Fruit fly (Drosophila melanogaster) whole organism, embryonic: ENCODE data around the gene pall.

ENCODE experiments used
- CG10321 ChIP-seq: fragments of 200-800 bp; sonication (Bioruptor generic); IDR thresholded peaks from 2 replicates; pipeline ENCODE4 v1.3.6; 2022; ENCODE audit warnings: missing biosample characterization, missing genetic modification characterization
- CG10431 ChIP-seq: fragments of 200-800 bp; sonication (Bioruptor generic); optimal IDR thresholded peaks from 3 replicates; lab custom pipeline; 2018; ENCODE audit warnings: missing biosample characterization, mild to moderate bottlenecking, missing genetic modification characterization
- CG12071 ChIP-seq: fragments of 200-800 bp; sonication (Bioruptor generic); optimal IDR thresholded peaks from 3 replicates; lab custom pipeline; 2018; ENCODE audit warnings: missing biosample characterization, mild to moderate bottlenecking, missing genetic modification characterization
- CG13296 ChIP-seq: fragments of 200-800 bp; sonication (Bioruptor generic); optimal IDR thresholded peaks from 3 replicates; lab custom pipeline; 2018; ENCODE audit warnings: missing biosample characterization, mild to moderate bottlenecking, missing genetic modification characterization
- CG15514 ChIP-seq: fragments of 200-800 bp; sonication (Bioruptor generic); optimal IDR thresholded peaks from 3 replicates; lab custom pipeline; 2017; ENCODE audit warnings: missing biosample characterization, missing genetic modification characterization, mild to moderate bottlenecking, moderate library complexity, missing genetic modification reagents
- CG15696 ChIP-seq: fragments of 200-800 bp; sonication (Bioruptor generic); optimal IDR thresholded peaks from 2 replicates; lab custom pipeline; 2019; ENCODE audit warnings: missing biosample characterization, mild to moderate bottlenecking, missing genetic modification characterization, moderate library complexity
- CG1602 ChIP-seq: fragments of 200-800 bp; sonication (Bioruptor generic); optimal IDR thresholded peaks from 3 replicates; lab custom pipeline; 2016; ENCODE audit warnings: missing biosample characterization, missing genetic modification characterization
- CG18262 ChIP-seq: fragments of 200-800 bp; optimal IDR thresholded peaks from 3 replicates; lab custom pipeline; 2019; ENCODE audit warnings: missing biosample characterization, mild to moderate bottlenecking, missing genetic modification characterization, moderate library complexity
- CG30403 ChIP-seq: fragments of 200-800 bp; sonication (Bioruptor generic); optimal IDR thresholded peaks from 3 replicates; lab custom pipeline; 2016; ENCODE audit warnings: missing biosample characterization, missing genetic modification characterization
- CG31224 ChIP-seq: fragments of 200-800 bp; sonication (Bioruptor generic); IDR thresholded peaks from 2 replicates; pipeline ENCODE4 v1.3.6; 2022; ENCODE audit warnings: missing biosample characterization, missing genetic modification characterization
- CG32772 ChIP-seq: fragments of 200-800 bp; sonication (Bioruptor generic); IDR thresholded peaks from 2 replicates; pipeline ENCODE4 v1.3.6; 2022; ENCODE audit warnings: missing biosample characterization, missing genetic modification characterization
- CG6791 ChIP-seq: fragments of 200-800 bp; sonication (Bioruptor generic); IDR thresholded peaks from 3 replicates; pipeline ENCODE4 v1.3.6; 2022; ENCODE audit warnings: missing biosample characterization, missing genetic modification characterization; ENCODE audit not compliant: partially characterized antibody
- CG7928 ChIP-seq: fragments of 200-800 bp; sonication (Bioruptor generic); optimal IDR thresholded peaks from 2 replicates; lab custom pipeline; 2017; ENCODE audit warnings: missing biosample characterization, mild to moderate bottlenecking, missing genetic modification characterization
- CG8089 ChIP-seq: fragments of 200-800 bp; sonication (Bioruptor generic); optimal IDR thresholded peaks from 3 replicates; lab custom pipeline; 2016; ENCODE audit warnings: missing biosample characterization, missing genetic modification characterization
- CG9876 ChIP-seq: fragments of 200-800 bp; sonication (Bioruptor generic); optimal IDR thresholded peaks from 2 replicates; lab custom pipeline; 2016; ENCODE audit warnings: missing biosample characterization, missing genetic modification characterization
- D19A ChIP-seq: fragments of 200-800 bp; optimal IDR thresholded peaks from 3 replicates; lab custom pipeline; 2019; ENCODE audit warnings: missing biosample characterization, mild to moderate bottlenecking, missing genetic modification characterization, moderate library complexity
- Dad ChIP-seq: fragments of 200-800 bp; sonication (Bioruptor generic); optimal IDR thresholded peaks from 3 replicates; lab custom pipeline; 2016; ENCODE audit warnings: missing biosample characterization, missing genetic modification characterization
- Doc3 ChIP-seq: fragments of 200-800 bp; sonication (Bioruptor generic); IDR thresholded peaks from 3 replicates; pipeline ENCODE4 v1.3.6; 2022; ENCODE audit warnings: missing biosample characterization, missing genetic modification characterization; ENCODE audit not compliant: partially characterized antibody
- GATAe ChIP-seq: fragments of 200-800 bp; sonication (Bioruptor generic); conservative IDR thresholded peaks from 2 replicates; pipeline ENCODE4 v1.3.6; 2022; ENCODE audit warnings: missing biosample characterization, missing genetic modification characterization
- Gug ChIP-seq: fragments of 200-800 bp; sonication (Bioruptor generic); IDR thresholded peaks from 4 replicates; pipeline ENCODE4 v1.3.6; 2022; ENCODE audit warnings: missing biosample characterization, missing genetic modification characterization
- Jarid2 ChIP-seq: fragments of 200-800 bp; sonication (Bioruptor generic); optimal IDR thresholded peaks from 3 replicates; lab custom pipeline; 2017; ENCODE audit warnings: mild to moderate bottlenecking, missing biosample characterization, missing genetic modification reagents, missing genetic modification characterization
- NC2β ChIP-seq: fragments of 200-800 bp; sonication (Bioruptor generic); optimal IDR thresholded peaks from 2 replicates; lab custom pipeline; 2016; ENCODE audit warnings: missing biosample characterization, missing genetic modification characterization
- Nf-YC ChIP-seq: fragments of 200-800 bp; optimal IDR thresholded peaks from 3 replicates; lab custom pipeline; 2019; ENCODE audit warnings: missing biosample characterization, mild to moderate bottlenecking, missing genetic modification characterization, moderate library complexity
- NfI ChIP-seq: fragments of 200-800 bp; sonication (Bioruptor generic); optimal IDR thresholded peaks from 3 replicates; lab custom pipeline; 2018; ENCODE audit warnings: missing biosample characterization, mild to moderate bottlenecking, missing genetic modification characterization, moderate library complexity
- Six4 ChIP-seq: fragments of 200-800 bp; sonication (Bioruptor generic); optimal IDR thresholded peaks from 2 replicates; lab custom pipeline; 2016; ENCODE audit warnings: missing biosample characterization, missing genetic modification characterization
- Stat92E ChIP-seq, 3 experiments: fragments of >200 bp in 2 of 3; fragments of 200-800 bp in 1 of 3; sonication (Bioruptor generic) in 1 of 3; optimal IDR thresholded peaks; 2 replicates each; lab custom pipeline; 2017 to 2019; ENCODE audit warnings: missing biosample characterization in 3 of 3, missing genetic modification characterization in 3 of 3, mild to moderate bottlenecking in 1 of 3, moderate library complexity in 1 of 3
- TFAM ChIP-seq: fragments of 200-800 bp; sonication (Bioruptor generic); optimal IDR thresholded peaks from 2 replicates; lab custom pipeline; 2017; ENCODE audit warnings: missing biosample characterization, missing genetic modification characterization, inconsistent platforms
- amos ChIP-seq: fragments of 200-800 bp; sonication (Bioruptor generic); IDR thresholded peaks from 2 replicates; pipeline ENCODE4 v1.3.6; 2022; ENCODE audit warnings: missing biosample characterization, missing genetic modification characterization; ENCODE audit not compliant: partially characterized antibody
- bigmax ChIP-seq: fragments of 200-800 bp; sonication (Bioruptor generic); optimal IDR thresholded peaks from 2 replicates; lab custom pipeline; 2018; ENCODE audit warnings: missing biosample characterization, mild to moderate bottlenecking, missing genetic modification characterization
- bowl ChIP-seq: fragments of 200-800 bp; sonication (Bioruptor generic); IDR thresholded peaks from 2 replicates; pipeline ENCODE4 v1.3.6; 2022; ENCODE audit warnings: missing biosample characterization, missing genetic modification characterization
- bsh ChIP-seq, 2 experiments: fragments of 200-800 bp; sonication (Bioruptor generic); optimal IDR thresholded peaks; 2 replicates each; lab custom pipeline; 2017 to 2018; ENCODE audit warnings: mild to moderate bottlenecking in 2 of 2, missing biosample characterization in 2 of 2, missing genetic modification characterization in 2 of 2, moderate library complexity in 1 of 2
- cad ChIP-seq: fragments of >200 bp; optimal IDR thresholded peaks from 2 replicates; lab custom pipeline; 2017; ENCODE audit warnings: missing biosample characterization, missing genetic modification characterization
- crp ChIP-seq, 2 experiments: fragments of 200-800 bp; sonication (Bioruptor generic); optimal IDR thresholded peaks; 2 replicates in 1 of 2; 3 replicates in 1 of 2; lab custom pipeline; 2017; ENCODE audit warnings: missing biosample characterization in 2 of 2, missing genetic modification characterization in 2 of 2, mild to moderate bottlenecking in 1 of 2, moderate library complexity in 1 of 2
- danr ChIP-seq: fragments of 200-800 bp; sonication (Bioruptor generic); IDR thresholded peaks from 2 replicates; pipeline ENCODE4 v1.3.6; 2022; ENCODE audit warnings: missing biosample characterization, missing genetic modification characterization
- ems ChIP-seq: fragments of 200-800 bp; sonication (Bioruptor generic); optimal IDR thresholded peaks from 3 replicates; lab custom pipeline; 2016; ENCODE audit warnings: missing biosample characterization, missing genetic modification characterization
- ewg ChIP-seq: fragments of 200-800 bp; sonication (Bioruptor generic); optimal IDR thresholded peaks from 3 replicates; lab custom pipeline; 2017; ENCODE audit warnings: mild to moderate bottlenecking, missing biosample characterization, missing genetic modification reagents, missing genetic modification characterization
- eyg ChIP-seq: fragments of 200-800 bp; sonication (Bioruptor generic); optimal IDR thresholded peaks from 3 replicates; lab custom pipeline; 2016; ENCODE audit warnings: missing biosample characterization, missing genetic modification characterization
- fd3F ChIP-seq: fragments of 200-800 bp; sonication (Bioruptor generic); optimal IDR thresholded peaks from 2 replicates; lab custom pipeline; 2018; ENCODE audit warnings: missing biosample characterization, mild to moderate bottlenecking, missing genetic modification characterization, moderate library complexity
- fru ChIP-seq: fragments of >200 bp; optimal IDR thresholded peaks from 2 replicates; lab custom pipeline; 2017
- gro ChIP-seq: fragments of 200-800 bp; sonication (Bioruptor generic); optimal IDR thresholded peaks from 2 replicates; lab custom pipeline; 2016; ENCODE audit warnings: missing biosample characterization, missing genetic modification characterization
- lola ChIP-seq, 3 experiments: fragments of >200 bp in 2 of 3; fragments of 200-800 bp in 1 of 3; sonication (Bioruptor generic) in 1 of 3; optimal IDR thresholded peaks; 2 replicates each; lab custom pipeline; 2017 to 2019; ENCODE audit warnings: missing biosample characterization in 3 of 3, missing genetic modification characterization in 3 of 3, mild to moderate bottlenecking in 1 of 3, moderate library complexity in 1 of 3
- nom ChIP-seq: fragments of 200-800 bp; sonication (Bioruptor generic); optimal IDR thresholded peaks from 2 replicates; lab custom pipeline; 2017; ENCODE audit warnings: missing biosample characterization, missing genetic modification characterization, mild to moderate bottlenecking, moderate library complexity, missing genetic modification reagents
- oc ChIP-seq: fragments of 200-800 bp; sonication (Bioruptor generic); optimal IDR thresholded peaks from 2 replicates; lab custom pipeline; 2018; ENCODE audit warnings: missing biosample characterization, mild to moderate bottlenecking, missing genetic modification characterization, moderate library complexity
- pho ChIP-seq: fragments of 200-800 bp; sonication (Bioruptor generic); optimal IDR thresholded peaks from 2 replicates; lab custom pipeline; 2016; ENCODE audit warnings: missing biosample characterization, missing genetic modification characterization
- row ChIP-seq: fragments of 200-800 bp; sonication (Bioruptor generic); IDR thresholded peaks from 3 replicates; pipeline ENCODE4 v1.3.6; 2022; ENCODE audit warnings: missing biosample characterization, missing genetic modification characterization
- schlank ChIP-seq: fragments of 200-800 bp; sonication (Bioruptor generic); optimal IDR thresholded peaks from 2 replicates; lab custom pipeline; 2018; ENCODE audit warnings: missing biosample characterization, mild to moderate bottlenecking, missing genetic modification characterization
- so ChIP-seq: fragments of 200-800 bp; sonication (Bioruptor generic); IDR thresholded peaks from 3 replicates; pipeline ENCODE4 v1.3.6; 2022; ENCODE audit warnings: missing biosample characterization, missing genetic modification characterization
- tap ChIP-seq: fragments of 200-800 bp; optimal IDR thresholded peaks from 3 replicates; lab custom pipeline; 2019; ENCODE audit warnings: missing biosample characterization, mild to moderate bottlenecking, missing genetic modification characterization, moderate library complexity
- trem ChIP-seq: fragments of 200-800 bp; optimal IDR thresholded peaks from 3 replicates; lab custom pipeline; 2019; ENCODE audit warnings: missing biosample characterization, mild to moderate bottlenecking, missing genetic modification characterization, moderate library complexity

The pall gene

DNA sequence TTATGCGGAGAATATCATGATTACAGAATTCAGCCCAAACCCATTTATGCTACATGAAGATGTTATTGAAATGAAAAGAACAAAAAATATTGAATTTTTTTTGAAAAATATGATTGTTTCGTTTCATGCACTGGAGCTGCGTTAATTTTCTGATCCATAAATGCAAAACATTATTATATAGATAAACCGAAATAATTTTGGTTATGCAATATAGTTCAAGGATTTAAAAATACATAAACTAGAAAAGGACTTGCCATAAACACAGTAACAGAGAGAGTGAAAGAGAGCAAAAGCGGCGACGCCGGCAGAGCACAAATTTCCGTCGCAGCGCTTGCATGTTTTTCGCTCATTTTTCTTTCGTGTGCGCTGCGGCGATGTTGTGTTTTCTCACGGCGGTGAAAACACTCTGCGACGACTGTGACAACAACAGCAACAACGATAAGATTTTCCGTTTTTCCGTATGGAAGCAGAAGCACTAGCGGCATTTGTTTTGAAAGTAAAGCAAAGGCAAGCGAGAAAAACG, 25.3 kb downstream of the pall start (continued):
- TF ChIP-seq danr, result no peak
- TF ChIP-seq lola (GFP tag; optimal IDR thresholded peaks at IDR 0.05; lab: Kevin White, UChicago), result peak in 1 of 3 experiments; percentile 96
- TF ChIP-seq NC2β, result peak; percentile 67
- peak in 1 of 3 experiments; percentile 95 for TF ChIP-seq Stat92E (GFP tag; optimal IDR thresholded peaks at IDR 0.05; lab: Kevin White, UChicago)
- TF ChIP-seq row (GFP tag; lab: Robert Waterston, UW), result peak; percentile 96
- TF ChIP-seq so (GFP tag; lab: Robert Waterston, UW), result peak; percentile 55; the same call in 1 of the 3 replicates
- peak; percentile 38; the same call in 1 of the 3 replicates for TF ChIP-seq CG6791
- TF ChIP-seq Gug (GFP tag; lab: Robert Waterston, UW), result no peak
- TF ChIP-seq CG8089, result peak; percentile 29
- peak; percentile 87 for TF ChIP-seq ems
- TF ChIP-seq CG9876, result no peak
- peak; percentile 92 for TF ChIP-seq D19A
- TF ChIP-seq pho, result peak; percentile 81
- TF ChIP-seq CG30403, result peak; percentile 93
- peak in 1 of 2 experiments; percentile 21 for TF ChIP-seq crp (GFP tag; optimal IDR thresholded peaks at IDR 0.05; lab: Kevin White, UChicago)
- TF ChIP-seq CG15696 (tag; lab: Kevin White, UChicago), result peak; percentile 90
- TF ChIP-seq tap (tag; lab: Kevin White, UChicago), result peak; percentile 86
- TF ChIP-seq gro, result peak; percentile 76
- no peak for TF ChIP-seq GATAe (GFP tag; lab: Robert Waterston, UW)
- peak; percentile 60 for TF ChIP-seq CG15514 (GFP tag; lab: Kevin White, UChicago)
- no peak for TF ChIP-seq cad (GFP tag; lab: Kevin White, UChicago)
- TF ChIP-seq oc (tag; lab: Kevin White, UChicago), result peak; percentile 79
- TF ChIP-seq bowl (GFP tag; lab: Robert Waterston, UW), result no peak
- peak; percentile 91 for TF ChIP-seq trem (tag; lab: Kevin White, UChicago)
- TF ChIP-seq bsh (GFP tag; optimal IDR thresholded peaks at IDR 0.05; lab: Kevin White, UChicago), result peak; percentile 84 to 92
- peak; percentile 81 for TF ChIP-seq NfI (GFP tag; lab: Kevin White, UChicago)
- TF ChIP-seq Six4 (GFP tag; lab: Kevin White, UChicago), result peak; percentile 86
- peak; percentile 79 for TF ChIP-seq CG10431 (GFP tag; lab: Kevin White, UChicago)
- TF ChIP-seq eyg, result peak; percentile 20
- peak; percentile 10; the same call in 1 of the 2 replicates for TF ChIP-seq CG10321 (GFP tag; lab: Robert Waterston, UW)
- peak; percentile 76 for TF ChIP-seq fd3F (GFP tag; lab: Kevin White, UChicago)
- peak; percentile 50 for TF ChIP-seq TFAM (GFP tag; lab: Kevin White, UChicago)
- peak; percentile 69 for TF ChIP-seq ewg
- peak; percentile 90 for TF ChIP-seq Jarid2 (GFP tag; lab: Kevin White, UChicago)
- peak; percentile 77 for TF ChIP-seq Dad (GFP tag; lab: Kevin White, UChicago)
- TF ChIP-seq schlank, result peak; percentile 72
- peak; percentile 97 for TF ChIP-seq CG18262
- TF ChIP-seq CG13296, result peak; percentile 93
- no peak; the same call in 2 of the 3 replicates for TF ChIP-seq Doc3
- TF ChIP-seq fru (lab: Kevin White, UChicago), result no peak
- TF ChIP-seq CG12071 (GFP tag; lab: Kevin White, UChicago), result peak; percentile 84
- TF ChIP-seq bigmax (GFP tag; lab: Kevin White, UChicago), result no peak
- TF ChIP-seq nom (GFP tag; lab: Kevin White, UChicago), result peak; percentile 77
- peak; percentile 75 for TF ChIP-seq CG1602 (GFP tag; lab: Kevin White, UChicago)
- TF ChIP-seq CG7928 (GFP tag; lab: Kevin White, UChicago), result peak; percentile 25
- peak; percentile 81 for TF ChIP-seq Nf-YC
- TF ChIP-seq amos, result no peak
- TF ChIP-seq CG32772 (GFP tag; lab: Robert Waterston, UW), result peak; percentile 40; the same call in 1 of the 2 replicates
- TF ChIP-seq CG31224 (GFP tag; lab: Robert Waterston, UW), result 0 out of 2 replicates have a peak, but pooled peaks have one; percentile 35
